Worm (Caenorhabditis elegans): ENCODE measurements around the gene sre-26.
A peak's percentile ranks its signal among the peaks of the same experiment; 100 is the strongest.

Gene sre-26

ce11 chrII:12436717-12437116 lies 16.3 kb upstream of the sre-26 start:
- no peak for TF ChIP-seq ceh-82 (tag; optimal IDR thresholded peaks at IDR 0.05)
- no peak for TF ChIP-seq snpc-4 (tag; optimal IDR thresholded peaks at IDR 0.05)
- TF ChIP-seq nhr-43 (tag; optimal IDR thresholded peaks at IDR 0.05; ENCODE audit: poor library complexity, severe bottlenecking): no peak
- no peak for TF ChIP-seq ztf-4 (tag; optimal IDR thresholded peaks at IDR 0.05)
- no peak for TF ChIP-seq R02D3.7 (tag; optimal IDR thresholded peaks at IDR 0.05)
- no peak for TF ChIP-seq nhr-11 (tag; optimal IDR thresholded peaks at IDR 0.05)
- TF ChIP-seq elt-1 (tag; optimal IDR thresholded peaks at IDR 0.05): no peak
- no peak for TF ChIP-seq nhr-25 (tag; optimal IDR thresholded peaks at IDR 0.05)
- no peak for TF ChIP-seq nhr-12 (tag; optimal IDR thresholded peaks at IDR 0.05)
- no peak for TF ChIP-seq mml-1 (tag; optimal IDR thresholded peaks at IDR 0.05)
- TF ChIP-seq fkh-10 (GFP tag; optimal IDR thresholded peaks at IDR 0.05): no peak
- TF ChIP-seq nhr-76 (tag; optimal IDR thresholded peaks at IDR 0.05): no peak
- no peak for TF ChIP-seq daf-12 (tag; optimal IDR thresholded peaks at IDR 0.05)
- TF ChIP-seq elt-2 (tag; optimal IDR thresholded peaks at IDR 0.05): no peak
- TF ChIP-seq jun-1 (tag; optimal IDR thresholded peaks at IDR 0.05): no peak
- no peak for TF ChIP-seq ceh-16 (tag; optimal IDR thresholded peaks at IDR 0.05)

- TF ChIP-seq elt-2 (tag; optimal IDR thresholded peaks at IDR 0.05): no peak
Observed at ce11 chrII:12435202-12435872, 15.0 kb upstream of the sre-26 start.

ce11 chrII:12432356-12432755 lies 12.0 kb upstream of the sre-26 start, which contains the start of gene dct-12:
Gene dct-12 (minus strand): TSS chrII:12432456.
- TF ChIP-seq unc-39 (tag; optimal IDR thresholded peaks at IDR 0.05) (no peak), snpc-4 (tag; optimal IDR thresholded peaks at IDR 0.05) (no peak), jun-1 (tag; optimal IDR thresholded peaks at IDR 0.05) (no peak), nhr-23 (tag; optimal IDR thresholded peaks at IDR 0.05) (no peak), elt-1 (tag; optimal IDR thresholded peaks at IDR 0.05) (no peak), nfya-1 (tag; optimal IDR thresholded peaks at IDR 0.05; ENCODE audit: insufficient read depth) (no peak), ceh-28 (tag; optimal IDR thresholded peaks at IDR 0.05) (no peak), ceh-9 (tag; optimal IDR thresholded peaks at IDR 0.05) (no peak), zag-1 (tag; optimal IDR thresholded peaks at IDR 0.05) (no peak), tbx-2 (tag; optimal IDR thresholded peaks at IDR 0.05) (no peak), egl-27 (tag; optimal IDR thresholded peaks at IDR 0.05) (no peak), fkh-10 (GFP tag; optimal IDR thresholded peaks at IDR 0.05) (no peak), fos-1 (tag; optimal IDR thresholded peaks at IDR 0.05) (no peak), lin-15B (tag; optimal IDR thresholded peaks at IDR 0.05) (no peak), nhr-11 (tag; optimal IDR thresholded peaks at IDR 0.05) (no peak), nhr-77 (tag; optimal IDR thresholded peaks at IDR 0.05) (no peak), nhr-76 (tag; optimal IDR thresholded peaks at IDR 0.05) (no peak)

ce11 chrII:12429743-12430142 lies 9.4 kb upstream of the sre-26 start, which contains the start of gene Y57A10C.8:
Gene Y57A10C.8 (minus strand): TSS chrII:12429843.
- TF ChIP-seq ceh-9 (tag; optimal IDR thresholded peaks at IDR 0.05) (no peak), unc-39 (tag; optimal IDR thresholded peaks at IDR 0.05) (no peak), elt-1 (tag; optimal IDR thresholded peaks at IDR 0.05) (no peak), nhr-77 (tag; optimal IDR thresholded peaks at IDR 0.05) (no peak), nhr-43 (tag; optimal IDR thresholded peaks at IDR 0.05; ENCODE audit: poor library complexity, severe bottlenecking) (no peak), lin-15B (tag; optimal IDR thresholded peaks at IDR 0.05) (no peak), ama-1 (optimal IDR thresholded peaks at IDR 0.05) (no peak), nhr-25 (tag; optimal IDR thresholded peaks at IDR 0.05) (no peak), zag-1 (tag; optimal IDR thresholded peaks at IDR 0.05) (no peak), ceh-28 (tag; optimal IDR thresholded peaks at IDR 0.05) (no peak), ceh-82 (tag; optimal IDR thresholded peaks at IDR 0.05) (no peak), fkh-2 (tag; optimal IDR thresholded peaks at IDR 0.05) (no peak), nhr-12 (tag; optimal IDR thresholded peaks at IDR 0.05) (no peak), eor-1 (tag; optimal IDR thresholded peaks at IDR 0.05) (no peak), egl-27 (tag; optimal IDR thresholded peaks at IDR 0.05) (no peak), ztf-11 (tag; optimal IDR thresholded peaks at IDR 0.05) (no peak), lsy-12 (tag; optimal IDR thresholded peaks at IDR 0.05) (no peak), tbx-2 (tag; optimal IDR thresholded peaks at IDR 0.05) (no peak), nhr-23 (tag; optimal IDR thresholded peaks at IDR 0.05) (no peak), mml-1 (tag; optimal IDR thresholded peaks at IDR 0.05) (no peak)

- peak; percentile 49 for TF ChIP-seq jun-1 (tag; optimal IDR thresholded peaks at IDR 0.05)
- TF ChIP-seq pqm-1 (tag; optimal IDR thresholded peaks at IDR 0.05): peak; percentile 93
- peak; percentile 98 for TF ChIP-seq elt-2 (tag; optimal IDR thresholded peaks at IDR 0.05)
- no peak for TF ChIP-seq nhr-23 (tag; optimal IDR thresholded peaks at IDR 0.05)
- TF ChIP-seq fos-1 (tag; optimal IDR thresholded peaks at IDR 0.05): no peak
- TF ChIP-seq pha-4 (tag; optimal IDR thresholded peaks at IDR 0.05): peak; percentile 37
- TF ChIP-seq nfya-1 (tag; optimal IDR thresholded peaks at IDR 0.05; ENCODE audit: insufficient read depth): peak; percentile 19
Observed at ce11 chrII:12425644-12426222, 5.3 kb upstream of the sre-26 start, which contains the start of gene daf-22. Gene daf-22 (minus strand): TSS chrII:12425694.
